Fruit fly (Drosophila melanogaster) ovary, adult (tissue): Measurements from ENCODE around the gene Ugt36F1.
A peak's percentile ranks its signal among the peaks of the same experiment; 100 is the strongest.

ENCODE experiments used
- CG17801 ChIP-seq: fragments of 200-800 bp; optimal IDR thresholded peaks from 2 replicates; lab custom pipeline; 2019; ENCODE audit warnings: missing biosample characterization, mild to moderate bottlenecking, missing genetic modification characterization, moderate library complexity; ENCODE audit not compliant: partially characterized antibody

Gene Ugt36F1

dm6 chr2L:18805247-18805636 is 13.9 kb upstream of the Ugt36F1 start, which contains the start of gene CG43814:
Gene CG43814, minus strand, starts transcription at chr2L:18805347.
- no peak for TF ChIP-seq CG17801 (GFP tag; lab: Kevin White, UChicago)

DNA sequence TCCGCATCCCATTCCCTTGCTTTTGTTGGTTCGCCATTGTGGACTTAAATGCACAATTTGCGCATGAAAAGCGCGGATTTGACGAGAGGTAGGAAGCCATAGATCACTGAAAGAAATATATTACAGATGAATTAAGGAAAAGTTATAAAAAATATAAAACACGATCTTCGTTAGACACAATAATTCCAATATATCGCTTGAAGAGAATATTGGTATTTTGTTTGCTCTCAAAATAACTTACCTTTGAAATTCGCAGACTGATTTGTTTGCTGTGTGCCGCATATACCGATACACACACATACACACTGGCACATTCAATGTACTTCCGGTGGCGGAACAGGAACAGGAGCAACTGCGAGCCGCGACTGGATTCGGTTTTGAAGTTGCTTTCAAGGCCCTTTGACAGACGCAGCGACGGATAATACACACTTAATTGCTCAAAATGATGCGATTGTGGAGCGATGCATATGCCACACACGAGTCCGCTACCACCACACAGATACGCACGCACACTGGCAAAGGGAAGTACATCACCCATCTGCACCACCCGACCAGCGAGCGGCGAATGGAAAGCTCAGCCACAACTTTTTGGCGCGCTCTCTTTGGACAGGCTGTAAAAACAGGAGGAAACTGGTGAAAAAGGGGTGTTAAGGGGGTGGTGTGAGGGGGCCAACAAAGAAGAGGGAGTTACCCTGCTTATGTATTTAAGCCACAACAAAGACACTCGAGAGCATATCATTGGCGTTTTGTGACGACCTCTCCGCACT is 13.3 kb upstream of the Ugt36F1 start:
- no peak for TF ChIP-seq CG17801 (GFP tag; lab: Kevin White, UChicago)

DNA sequence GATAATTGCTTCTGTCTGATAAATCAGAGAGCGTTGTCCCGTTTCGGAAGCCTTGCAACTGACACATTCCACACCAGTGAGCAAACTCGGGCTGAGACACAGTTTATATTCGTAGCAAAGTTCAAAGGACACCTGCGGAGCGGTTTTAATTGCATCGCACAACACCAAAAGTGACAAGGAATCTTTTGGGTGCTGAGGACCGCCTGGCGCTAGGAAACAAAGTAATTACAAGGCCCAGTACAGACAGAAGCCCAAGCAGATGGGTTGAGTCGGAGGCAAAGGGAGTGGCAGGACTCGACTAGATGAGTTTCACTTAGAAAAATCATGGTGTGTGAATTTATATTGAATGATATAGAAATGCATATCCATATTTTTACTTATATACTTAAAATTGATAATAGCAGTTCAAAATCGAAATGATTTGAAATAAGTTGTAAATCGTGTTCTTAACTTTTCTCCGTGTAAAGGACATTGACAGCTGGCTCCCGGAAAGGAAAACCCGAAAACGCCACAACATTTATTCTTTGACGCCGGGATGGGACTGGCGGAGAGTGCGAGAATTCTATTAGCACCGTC is 10.3 kb upstream of the Ugt36F1 start:
- no peak for TF ChIP-seq CG17801 (GFP tag; lab: Kevin White, UChicago)

- no peak for TF ChIP-seq CG17801 (GFP tag; lab: Kevin White, UChicago)
Observed at dm6 chr2L:18809486-18809885, 9.7 kb upstream of the Ugt36F1 start.

dm6 chr2L:18810960-18811642 is 8.0 kb upstream of the Ugt36F1 start, which contains the start of the genes CG10570 and CG42502:
Gene CG10570, minus strand, starts transcription at chr2L:18811252.
Gene CG42502, minus strand, starts transcription at chr2L:18811252.
- TF ChIP-seq CG17801 (GFP tag; lab: Kevin White, UChicago), result no peak

DNA sequence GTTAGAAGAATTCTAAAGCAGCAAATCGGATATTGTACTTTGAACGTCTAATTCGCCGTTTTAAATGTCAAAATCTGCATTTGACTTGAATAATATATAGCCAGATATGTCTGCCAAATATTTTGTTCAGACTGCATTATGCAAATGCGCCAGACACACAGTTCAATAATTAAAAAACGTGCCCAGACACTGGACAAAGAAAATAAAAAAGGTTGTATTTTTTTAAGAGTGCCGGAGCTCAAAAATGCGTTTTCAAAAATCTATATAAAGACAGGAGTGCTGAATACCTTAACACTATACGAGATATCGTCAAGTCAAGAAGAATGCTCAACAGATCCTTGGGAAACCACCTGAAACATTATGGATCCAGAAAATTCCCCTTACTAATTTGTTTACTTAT is 6.8 kb upstream of the Ugt36F1 start, which contains the start of the genes CG17325 and CG42305:
TSS of gene CG17325 (plus strand) at position 301 of the 400 bp plus-strand sequence.
TSS of gene CG42305 (plus strand) at position 301 of the 400 bp plus-strand sequence.
- TF ChIP-seq CG17801 (GFP tag; lab: Kevin White, UChicago), result no peak

dm6 chr2L:18812755-18813154 is 6.4 kb upstream of the Ugt36F1 start:
- TF ChIP-seq CG17801 (GFP tag; lab: Kevin White, UChicago), result no peak

- TF ChIP-seq CG17801 (GFP tag; lab: Kevin White, UChicago), result no peak
Observed at dm6 chr2L:18815194-18815593, 4.0 kb upstream of the Ugt36F1 start.

DNA sequence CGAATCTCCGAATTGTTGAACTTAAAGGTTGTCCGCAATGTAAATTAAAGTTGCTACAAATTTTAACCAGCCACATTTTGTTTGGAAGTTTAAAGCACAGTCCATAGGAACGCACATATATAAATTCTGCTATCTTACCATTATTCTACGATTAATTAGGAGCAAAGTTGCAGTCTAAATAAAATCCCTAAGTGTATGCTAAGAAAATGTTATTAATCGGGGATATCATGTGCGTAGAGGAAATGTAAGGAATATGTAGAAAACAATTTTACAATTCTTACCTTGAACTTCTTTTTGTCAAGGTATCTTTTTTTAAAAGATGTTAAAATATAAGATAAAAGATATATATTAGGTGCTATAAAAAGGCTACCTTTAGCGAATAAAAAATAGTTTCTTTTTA is 747 bp upstream of the Ugt36F1 start:
- TF ChIP-seq CG17801 (GFP tag; lab: Kevin White, UChicago), result no peak

DNA sequence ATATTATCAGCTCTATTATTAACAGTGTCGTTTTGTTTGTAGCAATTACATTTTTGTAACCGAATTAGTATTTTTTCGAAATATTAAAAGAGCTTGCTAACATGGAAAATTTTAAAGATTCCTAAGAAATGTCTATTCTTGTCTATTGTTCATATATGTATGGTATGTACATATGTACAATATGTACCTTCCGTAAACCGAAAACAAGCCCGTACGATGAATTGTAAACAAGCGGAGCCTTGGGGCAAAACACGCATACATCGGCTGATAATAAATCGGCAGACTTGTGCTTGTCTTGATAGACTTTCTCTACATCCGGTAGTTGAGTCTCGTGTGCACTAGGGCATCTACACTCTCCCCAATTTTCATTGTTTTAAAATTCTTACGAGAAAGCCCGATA is 3.7 kb downstream of the Ugt36F1 start:
- TF ChIP-seq CG17801 (GFP tag; lab: Kevin White, UChicago), result no peak

DNA sequence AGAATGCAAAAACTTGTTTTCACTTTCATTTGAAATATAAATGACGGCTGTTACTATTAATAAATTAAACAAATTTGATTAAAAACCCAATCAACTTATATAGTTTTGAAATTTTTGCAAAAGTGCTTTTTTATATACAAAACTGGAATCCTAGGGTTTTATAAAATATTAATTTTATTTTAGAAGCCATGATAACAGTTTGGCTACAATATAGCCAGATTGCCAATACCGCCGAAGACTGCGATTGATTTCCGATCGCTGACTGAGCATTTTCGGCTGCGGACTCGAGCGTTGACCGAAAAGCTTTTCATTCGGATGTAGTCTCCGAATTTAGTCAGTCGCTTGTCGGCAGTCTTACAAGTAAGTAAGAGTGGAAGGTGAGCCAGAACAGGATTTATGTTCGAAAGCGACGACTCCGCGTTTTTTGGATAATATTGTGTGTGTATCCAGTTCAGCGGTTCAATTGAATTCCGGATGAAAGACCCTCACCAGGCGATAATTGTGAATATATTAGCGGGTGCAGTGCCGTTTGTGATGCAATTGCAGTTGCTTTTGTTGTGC is 4.2 kb downstream of the Ugt36F1 start, which contains the start of gene Ugt36D1:
TSS of gene Ugt36D1 (plus strand) at position 306 of the 561 bp plus-strand sequence.
- peak; percentile 22 for TF ChIP-seq CG17801 (GFP tag; lab: Kevin White, UChicago)

DNA sequence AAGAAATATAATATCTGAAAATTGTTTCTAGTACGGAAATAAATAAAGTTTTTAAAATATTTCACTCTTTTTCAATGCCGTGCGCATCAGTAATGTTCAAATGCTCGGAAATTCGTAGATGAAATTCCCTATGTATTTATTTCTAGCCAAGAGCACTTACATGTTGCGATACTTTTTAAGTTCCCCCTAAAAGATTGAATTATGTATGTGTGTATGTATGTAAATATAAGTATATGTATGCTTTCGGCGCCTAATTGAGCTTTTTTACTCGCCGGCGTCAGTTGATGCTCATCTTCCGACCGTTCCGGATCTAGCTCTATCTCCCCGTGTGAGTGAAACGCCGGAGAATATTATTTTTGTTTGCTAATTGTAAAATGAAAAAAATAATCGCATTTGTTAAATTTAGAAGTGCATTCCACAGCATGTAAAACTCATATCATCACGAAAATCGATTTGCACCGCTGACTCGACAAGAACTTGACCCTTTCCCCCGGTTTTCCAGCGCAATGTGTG is 7.4 kb downstream of the Ugt36F1 start, which contains the start of gene Ugt36E1:
TSS of gene Ugt36E1 (plus strand) at position 275 of the 513 bp plus-strand sequence.
- no peak for TF ChIP-seq CG17801 (GFP tag; lab: Kevin White, UChicago)

dm6 chr2L:18830587-18831528 is 11.7 kb downstream of the Ugt36F1 start, which contains the start of the genes CG17597 and ScpX:
Gene CG17597, minus strand, starts transcription at chr2L:18831153.
Gene ScpX, plus strand, starts transcription at chr2L:18831229.
- TF ChIP-seq CG17801 (GFP tag; lab: Kevin White, UChicago), result peak; percentile 34
